Worm (Caenorhabditis elegans): ENCODE data around the gene F32E10.5.

The F32E10.5 gene

DNA sequence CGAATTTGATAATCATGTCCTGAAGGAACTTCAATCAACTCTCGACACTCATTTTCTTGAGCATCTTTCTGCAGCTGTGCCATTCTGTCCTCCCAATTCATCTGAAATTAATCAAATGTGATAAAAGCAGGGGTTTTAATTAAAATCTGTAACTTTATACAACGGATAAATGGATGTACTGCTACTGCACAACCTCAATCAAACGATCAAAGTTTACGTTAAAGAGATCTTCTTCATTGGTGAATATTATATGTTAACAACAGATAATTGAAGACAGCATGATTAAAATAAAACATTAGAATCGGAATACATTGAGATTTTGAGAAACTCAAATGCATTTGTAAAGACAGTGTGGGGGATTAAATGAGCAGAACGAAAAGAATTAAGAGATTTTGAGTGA lies at the start of gene F32E10.5:
Gene F32E10.5 (minus strand): TSS at position 101 of the 400 bp plus-strand sequence.
- TF ChIP-seq B0019.2 (GFP tag; conservative IDR thresholded peaks at IDR 0.05) (no peak), Y95B8A.8 (GFP tag; IDR thresholded peaks at IDR 0.05) (0 out of 2 replicates have a peak, but pooled peaks have one; percentile 21), sea-2 (GFP tag; IDR thresholded peaks at IDR 0.05) (no peak), hsf-1 (GFP tag; IDR thresholded peaks at IDR 0.05) (0 out of 2 replicates have a peak, but pooled peaks have one; percentile 17)

DNA sequence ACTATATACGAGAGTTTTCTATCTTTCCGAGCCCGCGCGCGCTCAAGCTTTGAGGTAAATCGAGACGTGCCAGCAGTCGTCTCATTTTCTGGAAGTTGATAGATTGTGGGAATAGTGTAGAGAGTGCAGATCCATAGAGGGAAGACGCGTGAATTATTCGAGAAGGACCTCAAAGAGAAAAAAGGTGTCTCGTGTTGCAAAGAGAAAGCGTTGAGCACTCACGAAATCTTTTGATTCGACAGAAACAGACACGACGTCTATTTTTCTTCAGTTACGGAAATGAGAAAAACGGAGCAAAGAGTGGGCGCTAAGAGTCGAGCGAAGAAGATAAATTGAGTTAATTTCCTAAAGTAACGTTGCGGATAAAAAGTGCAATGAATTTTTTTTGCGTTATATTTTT lies 45.7 kb upstream of the F32E10.5 start:
- TF ChIP-seq nhr-90 (tag; optimal IDR thresholded peaks at IDR 0.05), result no peak
- no peak for TF ChIP-seq F57A8.1 (GFP tag; optimal IDR thresholded peaks at IDR 0.05)
- TF ChIP-seq hmg-20 (GFP tag; IDR thresholded peaks at IDR 0.05), result no peak

DNA sequence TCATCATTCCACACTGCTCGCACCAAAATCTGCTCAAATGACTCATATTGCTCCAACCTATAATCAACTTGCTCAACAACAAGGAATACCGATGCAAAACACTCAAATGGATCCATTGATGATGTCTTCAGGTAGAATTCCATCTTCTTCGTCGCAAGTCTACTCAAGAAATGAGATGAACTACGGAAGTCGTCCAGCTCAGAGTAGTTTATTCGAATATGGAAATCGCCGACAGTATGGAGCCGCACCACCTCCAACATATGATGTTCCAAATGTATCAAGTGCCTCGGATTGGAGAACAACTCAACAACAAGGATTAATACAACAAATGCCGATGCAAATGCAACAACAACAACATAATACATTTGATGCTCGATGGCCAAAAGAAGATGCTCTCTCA lies 44.9 kb upstream of the F32E10.5 start:
- TF ChIP-seq ZK185.1 (tag; optimal IDR thresholded peaks at IDR 0.05; ENCODE audit: poor library complexity, severe bottlenecking), result no peak
- TF ChIP-seq nhr-90 (tag; optimal IDR thresholded peaks at IDR 0.05), result no peak
- no peak for TF ChIP-seq let-526 (GFP tag; IDR thresholded peaks at IDR 0.05)
- TF ChIP-seq egl-18 (GFP tag; IDR thresholded peaks at IDR 0.05), result no peak
- no peak for TF ChIP-seq ceh-100 (GFP tag; IDR thresholded peaks at IDR 0.05)
- TF ChIP-seq atf-7 (tag; optimal IDR thresholded peaks at IDR 0.05), result no peak
- no peak for TF ChIP-seq nhr-80 (tag; optimal IDR thresholded peaks at IDR 0.05)
- no peak for TF ChIP-seq repo-1 (tag; optimal IDR thresholded peaks at IDR 0.05)
- TF ChIP-seq Y95B8A.8 (GFP tag; IDR thresholded peaks at IDR 0.05), result no peak
- no peak for TF ChIP-seq madf-8 (GFP tag; conservative IDR thresholded peaks at IDR 0.05)

DNA sequence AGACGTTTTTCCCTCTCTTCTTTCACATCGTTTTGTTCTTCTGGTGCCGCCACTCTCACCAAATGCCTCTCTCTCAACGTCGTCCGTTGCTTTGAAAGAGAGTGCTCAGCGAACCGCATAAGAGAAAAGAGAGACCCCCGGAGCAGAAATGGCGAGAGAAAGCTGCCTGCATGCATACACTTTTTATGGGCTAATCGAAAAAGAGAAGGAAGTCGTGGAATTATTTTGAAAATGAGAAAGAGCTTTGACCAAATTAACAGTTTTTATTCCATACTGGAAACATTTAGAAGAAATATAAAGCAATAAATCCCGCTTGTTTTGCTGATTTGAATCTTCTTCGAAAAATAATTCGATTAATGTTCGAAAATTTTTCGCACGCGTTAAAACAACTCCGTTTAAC lies 42.3 kb upstream of the F32E10.5 start:
- TF ChIP-seq lsl-1 (GFP tag; optimal IDR thresholded peaks at IDR 0.05) (no peak), Y67H2A.10 (GFP tag; conservative IDR thresholded peaks at IDR 0.05) (no peak), ztf-25 (GFP tag; IDR thresholded peaks at IDR 0.05) (no peak), repo-1 (tag; optimal IDR thresholded peaks at IDR 0.05) (no peak), F23B12.7 (tag; optimal IDR thresholded peaks at IDR 0.05; ENCODE audit: insufficient read depth) (no peak), Y56A3A.18 (GFP tag; IDR thresholded peaks at IDR 0.05) (no peak), chd-7 (tag; optimal IDR thresholded peaks at IDR 0.05) (no peak), hlh-12 (tag; optimal IDR thresholded peaks at IDR 0.05) (no peak), ztf-3 (GFP tag; optimal IDR thresholded peaks at IDR 0.05) (no peak), him-1 (tag; optimal IDR thresholded peaks at IDR 0.05) (no peak), ceh-79 (tag; optimal IDR thresholded peaks at IDR 0.05) (no peak), lin-26 (GFP tag; IDR thresholded peaks at IDR 0.05) (no peak)

DNA sequence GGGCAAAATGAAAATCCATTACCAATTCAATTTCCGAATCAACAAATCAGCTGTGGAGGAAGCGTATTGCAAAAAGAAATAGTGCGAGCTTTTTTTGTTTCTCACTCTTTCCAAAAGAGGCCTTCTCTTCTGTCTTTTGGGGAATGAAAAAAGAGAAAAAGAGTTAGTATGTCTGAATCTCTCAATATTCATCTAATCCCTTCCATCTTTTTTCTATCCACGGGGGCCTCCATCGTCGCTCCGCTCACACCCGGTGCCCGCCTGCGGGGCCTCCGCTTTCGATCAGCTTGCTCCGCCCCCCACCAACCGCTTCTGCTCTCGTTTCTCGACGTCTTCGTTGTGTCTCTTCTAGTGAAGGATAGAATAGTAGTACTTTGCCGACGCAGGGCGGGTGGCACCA lies 41.1 kb upstream of the F32E10.5 start:
- TF ChIP-seq snpc-3.4 (tag; optimal IDR thresholded peaks at IDR 0.05) (no peak), ceh-91 (GFP tag; IDR thresholded peaks at IDR 0.05) (no peak), hmg-1.2 (GFP tag; IDR thresholded peaks at IDR 0.05) (peak; percentile 35; the same call in 1 of the 2 replicates), ceh-100 (GFP tag; IDR thresholded peaks at IDR 0.05) (no peak), egrh-3 (GFP tag; IDR thresholded peaks at IDR 0.05) (peak; percentile 76; the same call in 1 of the 2 replicates), K11D2.4 (GFP tag; IDR thresholded peaks at IDR 0.05) (0 out of 2 replicates have a peak, but pooled peaks have one; percentile 13), athp-1 (tag; optimal IDR thresholded peaks at IDR 0.05) (no peak), madf-8 (GFP tag; conservative IDR thresholded peaks at IDR 0.05) (no peak), madf-6 (GFP tag; IDR thresholded peaks at IDR 0.05) (no peak), hlh-12 (tag; optimal IDR thresholded peaks at IDR 0.05) (no peak), egl-44 (GFP tag; IDR thresholded peaks at IDR 0.05) (no peak), hlh-26 (GFP tag; conservative IDR thresholded peaks at IDR 0.05) (no peak), ceh-27 (GFP tag; optimal IDR thresholded peaks at IDR 0.05) (peak; percentile 24), madf-10 (tag; optimal IDR thresholded peaks at IDR 0.05) (no peak), K12H6.12 (tag; optimal IDR thresholded peaks at IDR 0.05) (peak; percentile 3), mcd-1 (GFP tag; IDR thresholded peaks at IDR 0.05) (peak; percentile 33; the same call in 1 of the 2 replicates), zfh-2 (GFP tag; conservative IDR thresholded peaks at IDR 0.05) (peak; percentile 95), B0019.2 (GFP tag; conservative IDR thresholded peaks at IDR 0.05) (no peak), Y53F4B.3 (GFP tag; IDR thresholded peaks at IDR 0.05) (no peak), attf-5 (GFP tag; optimal IDR thresholded peaks at IDR 0.05) (no peak)

All from whole organism, young adult.